Fruit fly (Drosophila melanogaster): ENCODE measurements around the gene CG16824.

Gene CG16824

DNA sequence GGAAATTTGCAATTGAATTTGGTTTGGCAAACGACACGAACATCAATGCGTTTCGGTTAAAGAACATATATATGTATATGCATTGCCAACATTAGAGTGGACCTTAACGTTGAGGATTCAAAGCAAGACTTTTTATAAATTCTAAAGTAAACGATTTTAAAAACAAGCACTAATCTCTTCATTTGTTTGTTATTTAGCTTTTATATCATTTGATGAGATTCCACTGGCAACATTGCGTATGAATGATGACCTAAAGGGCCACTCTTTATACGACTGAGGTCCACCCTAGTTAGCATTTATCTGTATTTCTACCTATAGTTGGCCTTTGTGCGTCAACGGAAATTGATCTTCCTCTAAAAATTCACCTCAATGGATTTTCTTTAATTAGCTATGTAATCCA lies 34.1 kb upstream of the CG16824 start:
- TF ChIP-seq tai (GFP tag; optimal IDR thresholded peaks at IDR 0.05), result no peak
- TF ChIP-seq GATAd (GFP tag; optimal IDR thresholded peaks at IDR 0.05), result no peak
- no peak for TF ChIP-seq Hr78 (GFP tag; optimal IDR thresholded peaks at IDR 0.05)
- TF ChIP-seq br (GFP tag; optimal IDR thresholded peaks at IDR 0.05), result no peak
- TF ChIP-seq Hr83 (GFP tag; optimal IDR thresholded peaks at IDR 0.05; ENCODE audit: poor library complexity, severe bottlenecking), result no peak
- no peak for TF ChIP-seq CG9705 (GFP tag; optimal IDR thresholded peaks at IDR 0.05)
- no peak for TF ChIP-seq psq (GFP tag; optimal IDR thresholded peaks at IDR 0.05)

DNA sequence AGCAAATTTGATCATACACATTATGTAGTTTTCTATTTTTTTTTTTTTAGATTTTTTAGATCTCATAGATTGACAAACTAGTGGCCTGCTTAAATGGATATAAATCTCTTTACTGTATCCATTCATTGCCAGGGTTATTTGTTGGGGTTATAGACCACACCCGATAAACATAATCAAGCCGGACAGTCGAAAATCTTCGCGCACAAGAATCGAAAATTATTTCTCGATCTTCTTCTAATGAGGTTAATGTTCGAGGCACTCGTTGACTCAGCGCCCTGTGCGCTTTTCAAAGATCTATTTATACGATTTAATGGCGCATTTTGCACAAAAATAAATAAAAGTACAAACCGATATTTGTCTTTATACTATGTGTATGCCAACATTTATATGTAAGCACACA lies 33.2 kb upstream of the CG16824 start, which contains the start of gene CG31730:
Gene CG31730, minus strand, starts transcription at position 101 of the 400 bp plus-strand sequence.
- TF ChIP-seq dmrt93B (GFP tag; optimal IDR thresholded peaks at IDR 0.05), result no peak
- no peak for TF ChIP-seq h (GFP tag; optimal IDR thresholded peaks at IDR 0.05)
- TF ChIP-seq usp (GFP tag; optimal IDR thresholded peaks at IDR 0.05), result no peak
- no peak for TF ChIP-seq fru (GFP tag; optimal IDR thresholded peaks at IDR 0.05)
- no peak for TF ChIP-seq sv (GFP tag; optimal IDR thresholded peaks at IDR 0.05)
- TF ChIP-seq Sp1 (GFP tag; optimal IDR thresholded peaks at IDR 0.05), result no peak
- no peak for TF ChIP-seq jim (GFP tag; optimal IDR thresholded peaks at IDR 0.05)
- TF ChIP-seq Jra (GFP tag; optimal IDR thresholded peaks at IDR 0.05), result no peak
- TF ChIP-seq N (GFP tag; optimal IDR thresholded peaks at IDR 0.05), result no peak
- no peak for TF ChIP-seq rgr (GFP tag; optimal IDR thresholded peaks at IDR 0.05)
- no peak for TF ChIP-seq psq (GFP tag; optimal IDR thresholded peaks at IDR 0.05)
- no peak for TF ChIP-seq Dfd (GFP tag; optimal IDR thresholded peaks at IDR 0.05)
- TF ChIP-seq Vsx2 (GFP tag; optimal IDR thresholded peaks at IDR 0.05; ENCODE audit: partially characterized antibody), result no peak
- TF ChIP-seq CG9705 (GFP tag; optimal IDR thresholded peaks at IDR 0.05), result no peak
- no peak for TF ChIP-seq foxo (GFP tag; optimal IDR thresholded peaks at IDR 0.05)
- TF ChIP-seq CrebA (GFP tag; optimal IDR thresholded peaks at IDR 0.05; ENCODE audit: borderline replicate concordance), result no peak
- no peak for TF ChIP-seq Hr78 (GFP tag; optimal IDR thresholded peaks at IDR 0.05)
- TF ChIP-seq CG32264 (GFP tag; optimal IDR thresholded peaks at IDR 0.05), result no peak
- no peak for TF ChIP-seq pan (optimal IDR thresholded peaks at IDR 0.05)
- TF ChIP-seq ey (GFP tag; optimal IDR thresholded peaks at IDR 0.05), result no peak

DNA sequence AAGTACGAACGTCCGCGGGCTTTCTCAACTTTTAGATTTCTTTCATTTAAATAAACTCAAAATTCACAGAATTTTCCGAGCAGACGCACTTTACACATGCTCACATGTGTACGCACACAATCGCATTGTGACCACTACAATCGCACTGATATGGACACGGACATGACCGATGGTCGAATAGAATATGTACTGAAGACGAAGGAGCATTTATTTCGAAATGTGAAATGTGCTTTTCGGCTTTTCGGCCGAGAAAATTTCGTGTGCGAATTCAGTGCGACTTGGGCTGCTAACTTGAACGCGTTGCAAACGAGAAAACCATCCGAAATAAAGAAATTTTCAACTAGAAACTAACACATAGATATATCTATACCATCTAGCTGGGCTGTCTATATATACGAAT lies 32.1 kb upstream of the CG16824 start, which contains the start of gene CG44085:
Gene CG44085, plus strand, starts transcription at position 269 of the 400 bp plus-strand sequence.
- TF ChIP-seq Rel (GFP tag; optimal IDR thresholded peaks at IDR 0.05) (no peak), Rel (tag; optimal IDR thresholded peaks at IDR 0.05) (no peak), woc (GFP tag; optimal IDR thresholded peaks at IDR 0.05) (no peak)

DNA sequence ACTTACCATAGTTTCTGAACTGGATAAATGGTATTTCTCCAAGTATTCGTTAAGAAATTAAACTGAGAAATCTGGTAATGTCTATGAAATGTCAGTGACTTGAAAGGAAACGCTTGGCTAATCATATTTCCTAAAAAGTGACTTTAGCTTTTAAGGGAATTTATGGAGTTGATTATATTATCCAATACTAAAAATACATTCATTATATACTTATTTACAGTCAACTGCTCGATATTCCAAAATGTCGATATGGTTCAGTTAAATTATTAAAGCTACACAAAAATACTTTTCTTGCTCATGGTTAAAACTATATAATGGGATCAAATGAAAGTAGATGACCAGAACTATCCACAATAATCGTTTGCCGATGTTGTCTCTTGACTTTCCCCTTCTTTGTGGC lies 27.0 kb upstream of the CG16824 start, which contains the start of gene CG31848:
Gene CG31848, minus strand, starts transcription at position 101 of the 400 bp plus-strand sequence.
- TF ChIP-seq OdsH (GFP tag; optimal IDR thresholded peaks at IDR 0.05), result no peak
- no peak for TF ChIP-seq Sp1 (GFP tag; optimal IDR thresholded peaks at IDR 0.05)

DNA sequence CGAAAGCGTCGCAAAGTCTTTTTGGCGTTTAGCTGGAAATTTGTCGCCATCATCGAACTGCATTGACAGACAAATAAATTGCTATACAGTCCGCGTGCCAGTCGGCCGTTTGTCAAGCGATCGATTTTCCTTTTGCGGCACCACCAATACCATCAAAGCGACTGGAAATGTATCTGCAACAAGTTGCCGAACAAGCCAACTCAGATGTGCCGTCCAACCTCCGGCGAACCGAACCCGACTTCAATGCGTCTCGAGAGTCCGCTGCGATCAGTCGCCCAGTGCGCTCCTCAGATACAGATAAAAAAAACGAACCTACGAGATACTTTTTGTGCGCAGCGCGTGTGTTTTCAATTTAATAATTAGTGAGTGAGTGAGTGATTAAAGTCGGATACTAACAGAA lies 26.2 kb upstream of the CG16824 start:
- no peak for TF ChIP-seq Dfd (GFP tag; optimal IDR thresholded peaks at IDR 0.05)
- no peak for TF ChIP-seq Hnf4 (GFP tag; optimal IDR thresholded peaks at IDR 0.05)
- no peak for TF ChIP-seq h (GFP tag; optimal IDR thresholded peaks at IDR 0.05)
- TF ChIP-seq Jra (GFP tag; optimal IDR thresholded peaks at IDR 0.05), result no peak
- TF ChIP-seq Hr83 (GFP tag; optimal IDR thresholded peaks at IDR 0.05; ENCODE audit: poor library complexity, severe bottlenecking), result no peak
- TF ChIP-seq dl (GFP tag; optimal IDR thresholded peaks at IDR 0.05; ENCODE audit: insufficient read depth in 1 of 2, partially characterized antibody in 2 of 2), result no peak
- no peak for TF ChIP-seq N (GFP tag; optimal IDR thresholded peaks at IDR 0.05)
- no peak for TF ChIP-seq rgr (GFP tag; optimal IDR thresholded peaks at IDR 0.05)
- TF ChIP-seq woc (GFP tag; optimal IDR thresholded peaks at IDR 0.05), result no peak
- no peak for TF ChIP-seq brk (GFP tag; optimal IDR thresholded peaks at IDR 0.05)
- no peak for TF ChIP-seq Hr78 (GFP tag; optimal IDR thresholded peaks at IDR 0.05)
- TF ChIP-seq Rel (GFP tag; optimal IDR thresholded peaks at IDR 0.05), result no peak
- TF ChIP-seq Rel (tag; optimal IDR thresholded peaks at IDR 0.05), result no peak
- no peak for TF ChIP-seq sv (GFP tag; optimal IDR thresholded peaks at IDR 0.05)
- TF ChIP-seq Myc (optimal IDR thresholded peaks at IDR 0.05), result no peak
- no peak for TF ChIP-seq Sp1 (GFP tag; optimal IDR thresholded peaks at IDR 0.05)
- TF ChIP-seq tai (GFP tag; optimal IDR thresholded peaks at IDR 0.05), result no peak
- TF ChIP-seq ey (GFP tag; optimal IDR thresholded peaks at IDR 0.05), result no peak
- TF ChIP-seq GATAd (GFP tag; optimal IDR thresholded peaks at IDR 0.05), result no peak
